Worm (Caenorhabditis elegans) whole organism, L1 larva: ENCODE measurements around the gene trmt-10A.

Experiments
- blmp-1 ChIP-seq: fragments of 150-350 bp; optimal IDR thresholded peaks from 2 replicates; lab custom pipeline; 2014; ENCODE audit warnings: missing biosample characterization, missing genetic modification characterization
- ceh-8 ChIP-seq: fragments of 200-800 bp; sonication (Bioruptor generic); optimal IDR thresholded peaks from 2 replicates; lab custom pipeline; 2018; ENCODE audit warnings: mild to moderate bottlenecking, missing genetic modification characterization, moderate library complexity, missing compliant biosample characterization
- ceh-82 ChIP-seq, 3 experiments: fragments of 150-350 bp in 1 of 3; sonication (generic microtip) in 2 of 3; optimal IDR thresholded peaks; 2 replicates each; lab custom pipeline; 2014 to 2017; ENCODE audit warnings: missing biosample characterization in 3 of 3, missing genetic modification characterization in 3 of 3
- dpl-1 ChIP-seq, 3 experiments: fragments of 150-350 bp in 2 of 3; sonication (generic microtip) in 1 of 3; optimal IDR thresholded peaks; 2 replicates each; lab custom pipeline; 2014 to 2017; ENCODE audit warnings: missing biosample characterization in 3 of 3, missing genetic modification characterization in 3 of 3, missing genetic modification reagents in 3 of 3
- egl-27 ChIP-seq, 2 experiments: fragments of 150-350 bp in 1 of 2; sonication (generic microtip); optimal IDR thresholded peaks; 3 replicates each; lab custom pipeline; 2017 to 2018; ENCODE audit warnings: missing biosample characterization in 2 of 2, missing genetic modification characterization in 2 of 2, missing genetic modification reagents in 2 of 2
- elt-3 ChIP-seq, 6 experiments: fragments of 150-350 bp in 1 of 6; sonication (generic microtip); optimal IDR thresholded peaks; 2 replicates each; lab custom pipeline; 2017 to 2018; ENCODE audit warnings: missing biosample characterization in 6 of 6, missing genetic modification characterization in 6 of 6, inconsistent platforms in 1 of 6
- lin-15B ChIP-seq: fragments of 150-350 bp; sonication (generic microtip); optimal IDR thresholded peaks from 3 replicates; lab custom pipeline; 2014; ENCODE audit warnings: missing biosample characterization, missing genetic modification characterization
- mdl-1 ChIP-seq, 2 experiments: fragments of 150-350 bp; optimal IDR thresholded peaks; 2 replicates each; lab custom pipeline; 2014 to 2017; ENCODE audit warnings: missing biosample characterization in 2 of 2, missing genetic modification characterization in 2 of 2, inconsistent platforms in 1 of 2
- unc-130 ChIP-seq: fragments of 150-350 bp; optimal IDR thresholded peaks from 2 replicates; lab custom pipeline; 2017; ENCODE audit warnings: missing biosample characterization, missing genetic modification characterization, inconsistent platforms
- unc-62 ChIP-seq: fragments of 150-350 bp; optimal IDR thresholded peaks from 2 replicates; lab custom pipeline; 2014; ENCODE audit warnings: missing biosample characterization, missing genetic modification reagents, missing genetic modification characterization
- unc-98 ChIP-seq: fragments of 200-800 bp; sonication (Bioruptor generic); IDR thresholded peaks from 2 replicates; pipeline ENCODE4 v1.3.6; 2022; ENCODE audit warnings: missing genetic modification characterization, missing compliant biosample characterization

ce11 chrIV:9963945-9964344 is 31.9 kb upstream of the trmt-10A start, which contains the start of gene T13H10.2:
- TF ChIP-seq unc-130 (tag; lab: Kevin White, UChicago), result no peak
- no peak for TF ChIP-seq lin-15B (tag; lab: Kevin White, UChicago)
- TF ChIP-seq dpl-1 (GFP tag; optimal IDR thresholded peaks at IDR 0.05; lab: Kevin White, UChicago), result no peak
- no peak for TF ChIP-seq mdl-1 (tag; optimal IDR thresholded peaks at IDR 0.05; lab: Kevin White, UChicago)
- TF ChIP-seq ceh-82 (tag; optimal IDR thresholded peaks at IDR 0.05; lab: Kevin White, UChicago), result no peak
- no peak for TF ChIP-seq ceh-8 (GFP tag; lab: Kevin White, UChicago)
- TF ChIP-seq elt-3 (tag; optimal IDR thresholded peaks at IDR 0.05; lab: Kevin White, UChicago), result no peak
- TF ChIP-seq blmp-1 (tag; lab: Kevin White, UChicago), result no peak
- no peak for TF ChIP-seq unc-98 (GFP tag; lab: Robert Waterston, UW)
- TF ChIP-seq unc-62 (GFP tag; lab: Kevin White, UChicago), result no peak
- TF ChIP-seq egl-27 (tag; optimal IDR thresholded peaks at IDR 0.05; lab: Kevin White, UChicago), result no peak
